Worm (Caenorhabditis elegans): Measurements from ENCODE around the gene mes-6.

- no peak for TF ChIP-seq dao-5 (tag; optimal IDR thresholded peaks at IDR 0.05)
- TF ChIP-seq him-1 (tag; optimal IDR thresholded peaks at IDR 0.05) = no peak
- TF ChIP-seq W03F9.2 (tag; optimal IDR thresholded peaks at IDR 0.05) = no peak
These were observed 3.5 kb downstream of the mes-6 start for ce11 chrIV:8514546-8514945.
